Worm (Caenorhabditis elegans) whole organism, late embryonic: ENCODE data around the gene gipc-1.

ENCODE experiments used
- C08G9.2 ChIP-seq: sonication (generic microtip); optimal IDR thresholded peaks from 2 replicates; lab custom pipeline; 2016; ENCODE audit warnings: mild to moderate bottlenecking, missing genetic modification characterization, moderate library complexity, missing compliant biosample characterization
- F13H6.1 ChIP-seq: sonication (generic microtip); optimal IDR thresholded peaks from 2 replicates; lab custom pipeline; 2016; ENCODE audit warnings: missing genetic modification characterization, missing compliant biosample characterization
- K09A11.1 ChIP-seq: sonication (generic microtip); optimal IDR thresholded peaks from 2 replicates; lab custom pipeline; 2017; ENCODE audit warnings: antibody characterized with exemption, mild to moderate bottlenecking, missing genetic modification characterization, missing compliant biosample characterization; ENCODE audit not compliant: insufficient read depth
- ama-1 ChIP-seq: fragments of 150-350 bp; optimal IDR thresholded peaks from 2 replicates; lab custom pipeline; 2014
- ceh-14 ChIP-seq: sonication (generic microtip); optimal IDR thresholded peaks from 2 replicates; lab custom pipeline; 2016; ENCODE audit warnings: missing genotype, missing genetic modification characterization, missing compliant biosample characterization
- ceh-19 ChIP-seq: fragments of 200-800 bp; sonication (Bioruptor generic); optimal IDR thresholded peaks from 2 replicates; lab custom pipeline; 2018; ENCODE audit warnings: mild to moderate bottlenecking, missing genetic modification characterization, missing compliant biosample characterization
- ceh-2 ChIP-seq: sonication (generic microtip); optimal IDR thresholded peaks from 2 replicates; lab custom pipeline; 2016; ENCODE audit warnings: missing genotype, missing genetic modification characterization, missing compliant biosample characterization
- ceh-22 ChIP-seq: sonication (generic microtip); optimal IDR thresholded peaks from 2 replicates; lab custom pipeline; 2017; ENCODE audit warnings: missing biosample characterization, missing genetic modification characterization
- ceh-48 ChIP-seq: sonication (generic microtip); optimal IDR thresholded peaks from 2 replicates; lab custom pipeline; 2016; ENCODE audit warnings: missing genetic modification characterization, inconsistent platforms, missing compliant biosample characterization
- ceh-6 ChIP-seq: fragments of 200-800 bp; sonication (Bioruptor generic); optimal IDR thresholded peaks from 2 replicates; lab custom pipeline; 2018; ENCODE audit warnings: mild to moderate bottlenecking, missing genetic modification characterization, missing compliant biosample characterization
- che-1 ChIP-seq: sonication (generic microtip); optimal IDR thresholded peaks from 2 replicates; lab custom pipeline; 2016; ENCODE audit warnings: mild to moderate bottlenecking, missing genetic modification characterization, missing compliant biosample characterization
- dmd-4 ChIP-seq: sonication (generic microtip); optimal IDR thresholded peaks from 2 replicates; lab custom pipeline; 2016; ENCODE audit warnings: borderline replicate concordance, missing genetic modification characterization, missing compliant biosample characterization
- elt-4 ChIP-seq: sonication (generic microtip); optimal IDR thresholded peaks from 2 replicates; lab custom pipeline; 2016; ENCODE audit warnings: missing genetic modification characterization, missing compliant biosample characterization
- ets-4 ChIP-seq: sonication (generic microtip); optimal IDR thresholded peaks from 2 replicates; lab custom pipeline; 2016; ENCODE audit warnings: missing genetic modification characterization, missing compliant biosample characterization
- eyg-1 ChIP-seq: sonication (generic microtip); optimal IDR thresholded peaks from 2 replicates; lab custom pipeline; 2016; ENCODE audit warnings: missing genotype, missing genetic modification characterization, missing compliant biosample characterization
- fkh-10 ChIP-seq: fragments of 150-350 bp; optimal IDR thresholded peaks from 2 replicates; lab custom pipeline; 2014; ENCODE audit warnings: missing biosample characterization, missing genetic modification reagents, missing genetic modification characterization
- hlh-13 ChIP-seq: fragments of 200-800 bp; sonication (Bioruptor generic); optimal IDR thresholded peaks from 2 replicates; lab custom pipeline; 2018; ENCODE audit warnings: mild to moderate bottlenecking, missing genetic modification characterization, missing compliant biosample characterization
- hlh-8 ChIP-seq: sonication (generic microtip); optimal IDR thresholded peaks from 2 replicates; lab custom pipeline; 2016; ENCODE audit warnings: missing genotype, missing genetic modification characterization, missing compliant biosample characterization
- lim-6 ChIP-seq: sonication (generic microtip); optimal IDR thresholded peaks from 2 replicates; lab custom pipeline; 2016; ENCODE audit warnings: missing genetic modification characterization, missing compliant biosample characterization
- lin-11 ChIP-seq: fragments of 200-800 bp; sonication (Bioruptor generic); optimal IDR thresholded peaks from 2 replicates; lab custom pipeline; 2018; ENCODE audit warnings: mild to moderate bottlenecking, missing genetic modification characterization, missing compliant biosample characterization
- madf-2 ChIP-seq: sonication (generic microtip); optimal IDR thresholded peaks from 2 replicates; lab custom pipeline; 2017; ENCODE audit warnings: missing genetic modification characterization, missing compliant biosample characterization
- nfya-1 ChIP-seq: sonication (generic microtip); optimal IDR thresholded peaks from 2 replicates; lab custom pipeline; 2017; ENCODE audit warnings: missing genetic modification characterization, mild to moderate bottlenecking, missing compliant biosample characterization, antibody characterized with exemption, moderate library complexity
- odd-2 ChIP-seq: sonication (generic microtip); optimal IDR thresholded peaks from 2 replicates; lab custom pipeline; 2017; ENCODE audit warnings: antibody characterized with exemption, mild to moderate bottlenecking, missing genetic modification characterization, missing compliant biosample characterization
- pat-9 ChIP-seq: fragments of 200-800 bp; sonication (Bioruptor generic); optimal IDR thresholded peaks from 2 replicates; lab custom pipeline; 2018; ENCODE audit warnings: mild to moderate bottlenecking, missing genetic modification characterization, moderate library complexity, missing compliant biosample characterization
- pax-1 ChIP-seq: fragments of 150-350 bp; optimal IDR thresholded peaks from 2 replicates; lab custom pipeline; 2014; ENCODE audit warnings: missing biosample characterization, missing genetic modification characterization
- pha-4 ChIP-seq: fragments of 150-350 bp; optimal IDR thresholded peaks from 2 replicates; lab custom pipeline; 2018; ENCODE audit warnings: missing biosample characterization, missing genetic modification reagents, missing genetic modification characterization
- pqm-1 ChIP-seq: sonication (generic microtip); optimal IDR thresholded peaks from 2 replicates; lab custom pipeline; 2016; ENCODE audit warnings: missing genetic modification characterization, missing compliant biosample characterization
- pros-1 ChIP-seq: fragments of 150-350 bp; optimal IDR thresholded peaks from 2 replicates; lab custom pipeline; 2014; ENCODE audit warnings: missing biosample characterization, missing genetic modification reagents, missing genetic modification characterization
- ref-2 ChIP-seq: sonication (generic microtip); optimal IDR thresholded peaks from 2 replicates; lab custom pipeline; 2016; ENCODE audit warnings: missing genetic modification characterization, missing compliant biosample characterization
- sox-4 ChIP-seq: sonication (generic microtip); optimal IDR thresholded peaks from 2 replicates; lab custom pipeline; 2017; ENCODE audit warnings: mild to moderate bottlenecking, missing genetic modification characterization, inconsistent platforms, missing compliant biosample characterization
- tbx-7 ChIP-seq: sonication (generic microtip); optimal IDR thresholded peaks from 2 replicates; lab custom pipeline; 2016; ENCODE audit warnings: missing genotype, missing genetic modification characterization, missing compliant biosample characterization
- ttx-3 ChIP-seq: sonication (generic microtip); optimal IDR thresholded peaks from 2 replicates; lab custom pipeline; 2016; ENCODE audit warnings: missing genetic modification reagents, missing genetic modification characterization, missing compliant biosample characterization
- unc-3 ChIP-seq, 2 experiments: fragments of 200-800 bp in 1 of 2; sonication (Bioruptor generic) in 1 of 2; sonication (generic microtip) in 1 of 2; conservative IDR thresholded peaks in 1 of 2; optimal IDR thresholded peaks in 1 of 2; 2 replicates each; pipeline versions ENCODE4 v1.3.6 to Lab custom; 2016 to 2022; ENCODE audit warnings: missing compliant biosample characterization in 2 of 2, missing genetic modification characterization in 2 of 2, missing genetic modification reagents in 1 of 2
- unc-42 ChIP-seq: sonication (generic microtip); optimal IDR thresholded peaks from 2 replicates; lab custom pipeline; 2016; ENCODE audit warnings: missing genotype, missing genetic modification characterization, missing compliant biosample characterization
- unc-55 ChIP-seq: sonication (generic microtip); optimal IDR thresholded peaks from 2 replicates; lab custom pipeline; 2017; ENCODE audit warnings: missing biosample characterization, missing genetic modification reagents, missing genetic modification characterization
- unc-86 ChIP-seq: sonication (generic microtip); optimal IDR thresholded peaks from 2 replicates; lab custom pipeline; 2016; ENCODE audit warnings: missing genetic modification characterization, missing compliant biosample characterization
- zip-5 ChIP-seq: sonication (generic microtip); optimal IDR thresholded peaks from 2 replicates; lab custom pipeline; 2016; ENCODE audit warnings: missing genetic modification characterization, missing compliant biosample characterization
- ztf-16 ChIP-seq: sonication (generic microtip); optimal IDR thresholded peaks from 2 replicates; lab custom pipeline; 2017; ENCODE audit warnings: missing genetic modification characterization, missing compliant biosample characterization

Gene gipc-1

ce11 chrIII:4837429-4837828, 33.1 kb upstream of the gipc-1 start, which contains the start of the genes acbp-7 and F26A1.19:
acbp-7 (plus strand) TSS chrIII:4837729.
F26A1.19 (plus strand) TSS chrIII:4837731.
- TF ChIP-seq ama-1 (no peak), ceh-19 (GFP tag; lab: Kevin White, UChicago) (no peak), hlh-8 (tag; lab: Kevin White, UChicago) (no peak), pax-1 (tag; lab: Kevin White, UChicago) (no peak), madf-2 (tag; lab: Kevin White, UChicago) (no peak), ceh-22 (tag; lab: Kevin White, UChicago) (no peak), pat-9 (tag; lab: Kevin White, UChicago) (no peak), tbx-7 (no peak), ttx-3 (tag; lab: Kevin White, UChicago) (no peak), pros-1 (tag; lab: Kevin White, UChicago) (no peak), odd-2 (tag; lab: Kevin White, UChicago) (no peak), unc-3 (GFP tag; conservative IDR thresholded peaks at IDR 0.05; lab: Robert Waterston, UW) (no peak), unc-3 (tag; optimal IDR thresholded peaks at IDR 0.05; lab: Kevin White, UChicago) (no peak), eyg-1 (tag; lab: Kevin White, UChicago) (no peak), che-1 (tag; lab: Kevin White, UChicago) (no peak), ceh-2 (no peak), hlh-13 (GFP tag; lab: Kevin White, UChicago) (no peak), ceh-6 (GFP tag; lab: Kevin White, UChicago) (no peak), ets-4 (tag; lab: Kevin White, UChicago) (no peak)
- TF ChIP-seq, all 69 proteins: peak for 0

ce11 chrIII:4842173-4842572, 28.4 kb upstream of the gipc-1 start, which contains the start of gene clec-156:
clec-156 (minus strand) TSS chrIII:4842273.
- TF ChIP-seq ztf-16 (tag; lab: Kevin White, UChicago), result no peak
- no peak for TF ChIP-seq unc-86 (tag; lab: Kevin White, UChicago)
- no peak for TF ChIP-seq ets-4 (tag; lab: Kevin White, UChicago)
- TF ChIP-seq hlh-8 (tag; lab: Kevin White, UChicago), result no peak
- TF ChIP-seq F13H6.1 (tag; lab: Kevin White, UChicago), result no peak
- no peak for TF ChIP-seq C08G9.2 (tag; lab: Kevin White, UChicago)
- TF ChIP-seq ceh-48, result no peak
- no peak for TF ChIP-seq ceh-2
- no peak for TF ChIP-seq lim-6
- no peak for TF ChIP-seq zip-5
- TF ChIP-seq elt-4, result no peak
- no peak for TF ChIP-seq ceh-14

- TF ChIP-seq dmd-4 (tag; lab: Kevin White, UChicago), result no peak
- TF ChIP-seq pqm-1 (tag; lab: Kevin White, UChicago), result no peak
- no peak for TF ChIP-seq fkh-10 (GFP tag; lab: Kevin White, UChicago)
- TF ChIP-seq ets-4 (tag; lab: Kevin White, UChicago), result no peak
- no peak for TF ChIP-seq ceh-14
- no peak for TF ChIP-seq ceh-19 (GFP tag; lab: Kevin White, UChicago)
- TF ChIP-seq ref-2 (tag; lab: Kevin White, UChicago), result no peak
- no peak for TF ChIP-seq unc-55 (GFP tag; lab: Kevin White, UChicago)
- no peak for TF ChIP-seq nfya-1 (tag; lab: Kevin White, UChicago)
- no peak for TF ChIP-seq pat-9 (tag; lab: Kevin White, UChicago)
- no peak for TF ChIP-seq K09A11.1 (tag; lab: Kevin White, UChicago)
- no peak for TF ChIP-seq lin-11
- TF ChIP-seq sox-4 (tag; lab: Kevin White, UChicago), result no peak
- TF ChIP-seq ceh-2, result no peak
- no peak for TF ChIP-seq unc-42 (tag; lab: Kevin White, UChicago)
- no peak for TF ChIP-seq pha-4
These were observed 26.3 kb upstream of the gipc-1 start, which contains the start of the genes clec-157 and fkh-5 for ce11 chrIII:4844327-4844726. clec-157 (minus strand) TSS chrIII:4844427. fkh-5 (plus strand) TSS chrIII:4844662.
